Worm (Caenorhabditis elegans): ENCODE results near the gene F15H10.10.

DNA sequence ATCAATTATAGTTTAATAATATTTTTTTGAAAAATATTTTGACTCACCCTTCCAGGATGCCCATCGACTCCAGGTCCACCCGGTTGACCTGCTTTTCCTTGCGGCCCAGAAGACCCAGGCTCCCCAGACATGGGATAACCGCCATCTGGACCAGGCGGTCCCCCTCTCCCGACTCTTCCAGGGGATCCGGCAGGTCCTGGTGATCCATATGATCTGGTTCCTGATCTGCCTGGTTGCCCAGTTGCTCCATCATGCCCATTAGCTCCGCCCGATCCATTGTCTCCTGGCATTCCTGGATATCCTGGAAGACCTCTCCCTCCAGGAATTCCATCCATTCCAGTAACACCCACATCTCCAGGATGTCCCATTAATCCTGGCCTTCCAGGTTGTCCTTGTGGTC lies 23.1 kb downstream of the F15H10.10 start:
- TF ChIP-seq aha-1 (tag; optimal IDR thresholded peaks at IDR 0.05) = no peak
- TF ChIP-seq hlh-4 (tag; optimal IDR thresholded peaks at IDR 0.05) = no peak
- no peak for TF ChIP-seq sptf-1 (tag; optimal IDR thresholded peaks at IDR 0.05)
- no peak for TF ChIP-seq nhr-47 (tag; optimal IDR thresholded peaks at IDR 0.05)
- TF ChIP-seq alr-1 (tag; optimal IDR thresholded peaks at IDR 0.05; ENCODE audit: borderline replicate concordance) = no peak
- no peak for TF ChIP-seq fos-1 (tag; optimal IDR thresholded peaks at IDR 0.05)
